Fruit fly (Drosophila melanogaster): ENCODE results near the gene CG32240.

The CG32240 gene

dm6 chr3L:4403180-4403769, 21.8 kb upstream of the CG32240 start, which contains the start of gene Syx17 (continued):
- TF ChIP-seq HLH4C (GFP tag; IDR thresholded peaks at IDR 0.05; ENCODE audit: partially characterized antibody) (peak; percentile 85), slbo (GFP tag; IDR thresholded peaks at IDR 0.05) (peak; percentile 79), HmgZ (tag; optimal IDR thresholded peaks at IDR 0.05) (peak; percentile 83), CG7357 (GFP tag; IDR thresholded peaks at IDR 0.05) (no peak), CG9817 (tag; optimal IDR thresholded peaks at IDR 0.05) (peak; percentile 36), CG34376 (GFP tag; optimal IDR thresholded peaks at IDR 0.05) (peak; percentile 60), Camta (GFP tag; optimal IDR thresholded peaks at IDR 0.05) (peak; percentile 52), CG12744 (GFP tag; optimal IDR thresholded peaks at IDR 0.05) (peak; percentile 38), tgo (GFP tag; IDR thresholded peaks at IDR 0.05) (peak; percentile 20; the same call in 1 of the 3 replicates), TFAM (GFP tag; optimal IDR thresholded peaks at IDR 0.05) (no peak), Ssrp (tag; optimal IDR thresholded peaks at IDR 0.05) (peak; percentile 25), CG8765 (GFP tag; IDR thresholded peaks at IDR 0.05) (no peak), CoRest (tag; optimal IDR thresholded peaks at IDR 0.05) (peak; percentile 68), Rx (GFP tag; IDR thresholded peaks at IDR 0.05) (no peak), CG13775 (GFP tag; optimal IDR thresholded peaks at IDR 0.05) (peak; percentile 38), Nf-YB (GFP tag; optimal IDR thresholded peaks at IDR 0.05) (peak; percentile 36), CG2875 (GFP tag; optimal IDR thresholded peaks at IDR 0.05) (peak; percentile 16), Nf-YA (GFP tag; IDR thresholded peaks at IDR 0.05) (no peak), Aef1 (GFP tag; IDR thresholded peaks at IDR 0.05) (peak; percentile 40; the same call in 2 of the 3 replicates), chinmo (GFP tag; IDR thresholded peaks at IDR 0.05; ENCODE audit: partially characterized antibody) (peak; percentile 81; the same call in 1 of the 4 replicates), da (GFP tag; optimal IDR thresholded peaks at IDR 0.05) (no peak), hb (GFP tag; IDR thresholded peaks at IDR 0.05; ENCODE audit: partially characterized antibody) (peak; percentile 72), btn (GFP tag; optimal IDR thresholded peaks at IDR 0.05) (no peak), CG31224 (GFP tag; IDR thresholded peaks at IDR 0.05) (peak; percentile 25; the same call in 1 of the 2 replicates), ham (GFP tag; IDR thresholded peaks at IDR 0.05) (no peak), CG6254 (GFP tag; optimal IDR thresholded peaks at IDR 0.05) (no peak), CG14667 (GFP tag; IDR thresholded peaks at IDR 0.05) (no peak), Hand (GFP tag; optimal IDR thresholded peaks at IDR 0.05) (no peak), chm (GFP tag; IDR thresholded peaks at IDR 0.05) (peak; percentile 63; the same call in 1 of the 2 replicates), gro (GFP tag; optimal IDR thresholded peaks at IDR 0.05) (no peak), CG18476 (GFP tag; optimal IDR thresholded peaks at IDR 0.05) (peak; percentile 39), row (GFP tag; IDR thresholded peaks at IDR 0.05) (peak; percentile 64), CG8478 (optimal IDR thresholded peaks at IDR 0.05) (no peak), CG17359 (tag; optimal IDR thresholded peaks at IDR 0.05) (peak; percentile 56), CG7839 (tag; optimal IDR thresholded peaks at IDR 0.05) (peak; percentile 65), CG2712 (tag; optimal IDR thresholded peaks at IDR 0.05) (peak; percentile 67), C15 (GFP tag; IDR thresholded peaks at IDR 0.05) (no peak), pfk (GFP tag; optimal IDR thresholded peaks at IDR 0.05) (no peak), CG31388 (GFP tag; optimal IDR thresholded peaks at IDR 0.05) (no peak), org-1 (GFP tag; optimal IDR thresholded peaks at IDR 0.05) (no peak), Dek (tag; optimal IDR thresholded peaks at IDR 0.05) (peak; percentile 41), amos (GFP tag; IDR thresholded peaks at IDR 0.05; ENCODE audit: partially characterized antibody) (peak; percentile 95), Trl (optimal IDR thresholded peaks at IDR 0.05) (no peak), Trl (GFP tag; optimal IDR thresholded peaks at IDR 0.05) (peak; percentile 56), NFAT (GFP tag; IDR thresholded peaks at IDR 0.05) (no peak; the same call in 1 of the 2 replicates), fru (optimal IDR thresholded peaks at IDR 0.05) (no peak), CG2199 (GFP tag; IDR thresholded peaks at IDR 0.05) (peak; percentile 59; the same call in 1 of the 3 replicates), nerfin-2 (GFP tag; IDR thresholded peaks at IDR 0.05; ENCODE audit: partially characterized antibody) (peak; percentile 85), Dp (GFP tag; optimal IDR thresholded peaks at IDR 0.05) (peak; percentile 40), bigmax (GFP tag; optimal IDR thresholded peaks at IDR 0.05) (no peak), CG15696 (tag; optimal IDR thresholded peaks at IDR 0.05) (peak; percentile 50)

Data from whole organism, embryonic.